Worm (Caenorhabditis elegans) whole organism, late embryonic: ENCODE results near the gene hot-3.

ENCODE experiments used
- C08G9.2 ChIP-seq: sonication (generic microtip); optimal IDR thresholded peaks from 2 replicates; lab custom pipeline; 2016; ENCODE audit warnings: mild to moderate bottlenecking, missing genetic modification characterization, moderate library complexity, missing compliant biosample characterization
- C38D4.7 ChIP-seq: fragments of 200-800 bp; sonication (Bioruptor generic); optimal IDR thresholded peaks from 2 replicates; lab custom pipeline; 2018; ENCODE audit warnings: mild to moderate bottlenecking, missing genetic modification characterization, moderate library complexity, missing compliant biosample characterization
- F13H6.1 ChIP-seq: sonication (generic microtip); optimal IDR thresholded peaks from 2 replicates; lab custom pipeline; 2016; ENCODE audit warnings: missing genetic modification characterization, missing compliant biosample characterization
- Y22D7AL.16 ChIP-seq: sonication (generic microtip); optimal IDR thresholded peaks from 2 replicates; lab custom pipeline; 2016; ENCODE audit warnings: missing genetic modification characterization, missing compliant biosample characterization
- ama-1 ChIP-seq: fragments of 150-350 bp; optimal IDR thresholded peaks from 2 replicates; lab custom pipeline; 2014
- ceh-14 ChIP-seq: sonication (generic microtip); optimal IDR thresholded peaks from 2 replicates; lab custom pipeline; 2016; ENCODE audit warnings: missing genotype, missing genetic modification characterization, missing compliant biosample characterization
- ceh-19 ChIP-seq: fragments of 200-800 bp; sonication (Bioruptor generic); optimal IDR thresholded peaks from 2 replicates; lab custom pipeline; 2018; ENCODE audit warnings: mild to moderate bottlenecking, missing genetic modification characterization, missing compliant biosample characterization
- ceh-24 ChIP-seq: sonication (generic microtip); optimal IDR thresholded peaks from 2 replicates; lab custom pipeline; 2016; ENCODE audit warnings: mild to moderate bottlenecking, missing genetic modification characterization, missing compliant biosample characterization
- ceh-31 ChIP-seq: sonication (generic microtip); optimal IDR thresholded peaks from 2 replicates; lab custom pipeline; 2016; ENCODE audit warnings: missing genetic modification characterization, missing compliant biosample characterization
- ceh-45 ChIP-seq: fragments of 200-800 bp; sonication (Bioruptor generic); IDR thresholded peaks from 2 replicates; pipeline ENCODE4 v1.3.6; 2022; ENCODE audit warnings: missing genetic modification reagents, missing genetic modification characterization, missing compliant biosample characterization
- ceh-6 ChIP-seq: fragments of 200-800 bp; sonication (Bioruptor generic); optimal IDR thresholded peaks from 2 replicates; lab custom pipeline; 2018; ENCODE audit warnings: mild to moderate bottlenecking, missing genetic modification characterization, missing compliant biosample characterization
- ceh-9 ChIP-seq: sonication (generic microtip); optimal IDR thresholded peaks from 2 replicates; lab custom pipeline; 2016; ENCODE audit warnings: mild to moderate bottlenecking, missing genetic modification characterization, inconsistent platforms, missing compliant biosample characterization
- dmd-4 ChIP-seq: sonication (generic microtip); optimal IDR thresholded peaks from 2 replicates; lab custom pipeline; 2016; ENCODE audit warnings: borderline replicate concordance, missing genetic modification characterization, missing compliant biosample characterization
- dve-1 ChIP-seq: sonication (generic microtip); optimal IDR thresholded peaks from 2 replicates; lab custom pipeline; 2017; ENCODE audit warnings: antibody characterized with exemption, mild to moderate bottlenecking, missing genetic modification characterization, missing compliant biosample characterization
- elt-2 ChIP-seq: sonication (generic microtip); optimal IDR thresholded peaks from 2 replicates; lab custom pipeline; 2016; ENCODE audit warnings: missing genetic modification reagents, missing genetic modification characterization, missing compliant biosample characterization
- ets-4 ChIP-seq: sonication (generic microtip); optimal IDR thresholded peaks from 2 replicates; lab custom pipeline; 2016; ENCODE audit warnings: missing genetic modification characterization, missing compliant biosample characterization
- eyg-1 ChIP-seq: sonication (generic microtip); optimal IDR thresholded peaks from 2 replicates; lab custom pipeline; 2016; ENCODE audit warnings: missing genotype, missing genetic modification characterization, missing compliant biosample characterization
- fax-1 ChIP-seq: sonication (generic microtip); optimal IDR thresholded peaks from 2 replicates; lab custom pipeline; 2016; ENCODE audit warnings: missing genotype, missing genetic modification characterization, missing compliant biosample characterization
- fkh-6 ChIP-seq: sonication (generic microtip); optimal IDR thresholded peaks from 2 replicates; lab custom pipeline; 2016; ENCODE audit warnings: missing genetic modification characterization, missing compliant biosample characterization
- gmeb-2 ChIP-seq: sonication (generic microtip); optimal IDR thresholded peaks from 2 replicates; lab custom pipeline; 2016; ENCODE audit warnings: missing genetic modification characterization, inconsistent platforms, missing compliant biosample characterization
- hlh-15 ChIP-seq: sonication (generic microtip); optimal IDR thresholded peaks from 2 replicates; lab custom pipeline; 2016; ENCODE audit warnings: missing genetic modification characterization, missing compliant biosample characterization
- hlh-6 ChIP-seq: sonication (generic microtip); optimal IDR thresholded peaks from 2 replicates; lab custom pipeline; 2016; ENCODE audit warnings: missing genotype, missing genetic modification characterization, missing compliant biosample characterization
- nfya-1 ChIP-seq: sonication (generic microtip); optimal IDR thresholded peaks from 2 replicates; lab custom pipeline; 2017; ENCODE audit warnings: missing genetic modification characterization, mild to moderate bottlenecking, missing compliant biosample characterization, antibody characterized with exemption, moderate library complexity
- pha-4 ChIP-seq: fragments of 150-350 bp; optimal IDR thresholded peaks from 2 replicates; lab custom pipeline; 2018; ENCODE audit warnings: missing biosample characterization, missing genetic modification reagents, missing genetic modification characterization
- pros-1 ChIP-seq: fragments of 150-350 bp; optimal IDR thresholded peaks from 2 replicates; lab custom pipeline; 2014; ENCODE audit warnings: missing biosample characterization, missing genetic modification reagents, missing genetic modification characterization
- ref-2 ChIP-seq: sonication (generic microtip); optimal IDR thresholded peaks from 2 replicates; lab custom pipeline; 2016; ENCODE audit warnings: missing genetic modification characterization, missing compliant biosample characterization
- rnt-1 ChIP-seq: sonication (generic microtip); optimal IDR thresholded peaks from 2 replicates; lab custom pipeline; 2016; ENCODE audit warnings: missing genetic modification characterization, missing compliant biosample characterization
- sdc-2 ChIP-seq: sonication (generic microtip); optimal IDR thresholded peaks from 2 replicates; lab custom pipeline; 2016; ENCODE audit warnings: missing genotype, missing genetic modification characterization, missing compliant biosample characterization
- tbx-2 ChIP-seq: sonication (generic microtip); optimal IDR thresholded peaks from 2 replicates; lab custom pipeline; 2016; ENCODE audit warnings: missing genetic modification characterization, missing compliant biosample characterization
- tbx-7 ChIP-seq: sonication (generic microtip); optimal IDR thresholded peaks from 2 replicates; lab custom pipeline; 2016; ENCODE audit warnings: missing genotype, missing genetic modification characterization, missing compliant biosample characterization
- unc-3 ChIP-seq, 2 experiments: fragments of 200-800 bp in 1 of 2; sonication (Bioruptor generic) in 1 of 2; sonication (generic microtip) in 1 of 2; conservative IDR thresholded peaks in 1 of 2; optimal IDR thresholded peaks in 1 of 2; 2 replicates each; pipeline versions ENCODE4 v1.3.6 to Lab custom; 2016 to 2022; ENCODE audit warnings: missing compliant biosample characterization in 2 of 2, missing genetic modification characterization in 2 of 2, missing genetic modification reagents in 1 of 2
- unc-42 ChIP-seq: sonication (generic microtip); optimal IDR thresholded peaks from 2 replicates; lab custom pipeline; 2016; ENCODE audit warnings: missing genotype, missing genetic modification characterization, missing compliant biosample characterization
- unc-86 ChIP-seq: sonication (generic microtip); optimal IDR thresholded peaks from 2 replicates; lab custom pipeline; 2016; ENCODE audit warnings: missing genetic modification characterization, missing compliant biosample characterization
- zip-5 ChIP-seq: sonication (generic microtip); optimal IDR thresholded peaks from 2 replicates; lab custom pipeline; 2016; ENCODE audit warnings: missing genetic modification characterization, missing compliant biosample characterization

The hot-3 gene

DNA sequence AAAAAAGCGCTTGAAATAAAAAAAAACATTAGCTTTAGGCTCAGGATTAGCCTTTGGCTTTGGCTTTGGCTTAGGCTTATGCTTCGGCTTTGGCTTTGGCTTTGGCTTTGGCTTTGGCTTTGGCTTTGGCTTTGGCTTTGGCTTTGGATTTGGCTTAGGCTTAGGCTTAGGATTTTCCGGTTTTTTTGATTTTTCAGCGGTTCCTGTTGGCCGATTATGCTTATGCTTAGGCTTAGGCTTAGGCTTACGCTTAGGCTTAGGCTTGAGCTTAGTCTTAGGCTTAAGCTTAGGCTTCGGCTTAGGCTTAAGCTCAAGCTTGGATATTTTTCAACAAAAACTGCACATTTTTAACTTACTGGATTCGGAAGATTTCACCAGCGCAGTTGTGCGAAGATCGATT, 42.3 kb upstream of the hot-3 start:
- TF ChIP-seq dve-1 (peak; percentile 45), ceh-31 (tag; lab: Kevin White, UChicago) (no peak)

DNA sequence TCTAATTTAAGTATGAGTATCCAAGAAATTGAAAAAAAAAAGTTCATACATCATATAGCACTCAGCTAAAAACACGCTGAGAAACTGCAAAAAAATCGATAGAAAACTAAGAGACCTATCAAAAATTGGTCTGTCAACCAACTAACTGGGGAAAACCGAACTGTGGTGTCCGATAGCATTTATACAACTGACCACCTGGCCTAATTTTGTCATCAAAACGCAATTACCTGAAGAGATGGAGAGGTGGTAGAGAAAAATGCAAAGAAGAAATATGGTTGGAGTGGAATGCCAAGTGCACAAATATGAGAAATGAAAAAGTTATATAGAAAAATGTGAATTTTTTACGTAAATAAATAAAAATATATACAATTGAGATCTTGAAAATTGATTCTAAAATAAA, 41.7 kb upstream of the hot-3 start, which contains the start of gene Y39G8B.1:
Gene Y39G8B.1 (minus strand): TSS at position 299 of the 400 bp plus-strand sequence.
- no peak for TF ChIP-seq C08G9.2
- no peak for TF ChIP-seq unc-42 (tag; lab: Kevin White, UChicago)
- no peak for TF ChIP-seq hlh-15
- no peak for TF ChIP-seq dve-1
- no peak for TF ChIP-seq elt-2 (tag; lab: Kevin White, UChicago)
- no peak for TF ChIP-seq nfya-1 (tag; lab: Kevin White, UChicago)
- TF ChIP-seq pha-4 (tag; lab: Kevin White, UChicago), result no peak
- no peak for TF ChIP-seq ref-2
- TF ChIP-seq gmeb-2 (tag; lab: Kevin White, UChicago), result no peak
- no peak for TF ChIP-seq tbx-7 (tag; lab: Kevin White, UChicago)
- no peak for TF ChIP-seq ceh-6
- TF ChIP-seq zip-5, result no peak
- TF ChIP-seq pros-1 (tag; lab: Kevin White, UChicago), result no peak

DNA sequence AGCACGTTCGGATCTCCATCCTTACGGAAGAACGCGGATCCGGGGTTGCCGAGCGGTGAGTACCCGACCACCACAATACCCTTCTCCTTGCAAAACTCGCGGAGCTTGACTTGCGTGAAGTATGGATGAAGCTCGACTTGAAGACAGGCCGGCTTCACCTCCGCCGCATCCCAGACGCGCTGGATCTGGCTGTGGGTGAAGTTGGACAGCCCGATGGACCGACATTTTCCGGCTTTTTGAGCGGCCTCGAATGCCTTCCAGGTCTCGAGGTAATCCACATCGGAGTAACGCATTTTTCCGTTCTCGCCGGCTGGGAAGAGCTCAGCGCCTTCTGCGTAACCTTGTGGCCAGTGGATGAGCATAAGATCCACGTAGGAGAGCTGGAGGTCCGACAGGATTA, 40.4 kb upstream of the hot-3 start:
- no peak for TF ChIP-seq ceh-9
- TF ChIP-seq hlh-15, result no peak
- no peak for TF ChIP-seq fkh-6 (tag; lab: Kevin White, UChicago)
- TF ChIP-seq Y22D7AL.16 (tag; lab: Kevin White, UChicago), result no peak
- TF ChIP-seq tbx-7 (tag; lab: Kevin White, UChicago), result no peak
- TF ChIP-seq ets-4 (tag; lab: Kevin White, UChicago), result no peak
- no peak for TF ChIP-seq pha-4 (tag; lab: Kevin White, UChicago)
- no peak for TF ChIP-seq C38D4.7 (GFP tag; lab: Kevin White, UChicago)
- TF ChIP-seq eyg-1 (tag; lab: Kevin White, UChicago), result no peak
- TF ChIP-seq dmd-4 (tag; lab: Kevin White, UChicago), result no peak
- no peak for TF ChIP-seq fax-1 (tag; lab: Kevin White, UChicago)
- TF ChIP-seq gmeb-2 (tag; lab: Kevin White, UChicago), result no peak
- TF ChIP-seq rnt-1 (tag; lab: Kevin White, UChicago), result no peak
- no peak for TF ChIP-seq nfya-1 (tag; lab: Kevin White, UChicago)
- TF ChIP-seq hlh-6 (tag; lab: Kevin White, UChicago), result no peak

DNA sequence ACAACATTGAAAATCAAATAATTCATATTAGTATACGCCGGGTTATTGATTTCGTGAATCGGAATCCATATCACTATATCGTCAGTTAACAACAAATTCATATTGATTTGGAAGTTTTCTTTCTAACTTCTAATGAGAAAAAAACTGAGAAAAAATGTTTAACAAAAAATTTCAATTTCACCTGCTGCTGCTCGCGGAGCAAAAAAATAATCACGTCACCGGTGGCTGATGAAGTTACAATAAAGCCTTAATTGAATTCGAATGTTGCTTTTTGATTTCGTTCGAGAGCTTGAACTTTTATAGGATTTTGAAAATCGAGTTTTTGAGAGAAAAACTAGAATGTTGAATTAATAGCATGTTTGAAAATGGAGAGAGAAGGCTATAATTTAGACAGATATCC, 37.1 kb upstream of the hot-3 start, which contains the start of gene sre-43:
Gene sre-43 (minus strand): TSS at position 101 of the 400 bp plus-strand sequence.
- no peak for TF ChIP-seq C38D4.7 (GFP tag; lab: Kevin White, UChicago)

DNA sequence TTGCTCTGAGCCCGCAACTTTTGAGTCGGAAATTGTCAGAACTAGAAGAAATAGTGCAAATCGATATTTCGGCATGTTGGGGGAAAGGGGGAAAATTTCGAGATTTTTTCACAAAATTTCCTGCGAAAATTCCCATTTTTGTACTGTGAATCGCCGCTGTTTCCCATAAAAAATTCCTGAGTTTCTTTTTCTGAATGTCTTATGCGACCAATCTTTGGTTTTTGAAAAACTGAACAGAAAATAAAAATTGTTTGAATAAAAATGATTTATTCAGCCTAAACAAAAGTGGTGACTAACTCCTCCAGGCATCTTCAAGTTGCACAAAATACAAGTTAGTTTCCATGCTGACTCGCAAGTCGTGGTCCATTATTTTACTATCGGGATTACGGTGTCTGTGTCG, 34.4 kb upstream of the hot-3 start, which contains the start of gene W07G1.7:
Gene W07G1.7 (minus strand): TSS at position 101 of the 400 bp plus-strand sequence.
- TF ChIP-seq unc-42 (tag; lab: Kevin White, UChicago), result no peak
- TF ChIP-seq nfya-1 (tag; lab: Kevin White, UChicago), result no peak
- no peak for TF ChIP-seq unc-3 (GFP tag; conservative IDR thresholded peaks at IDR 0.05; lab: Robert Waterston, UW)
- TF ChIP-seq unc-3 (tag; optimal IDR thresholded peaks at IDR 0.05; lab: Kevin White, UChicago), result no peak

DNA sequence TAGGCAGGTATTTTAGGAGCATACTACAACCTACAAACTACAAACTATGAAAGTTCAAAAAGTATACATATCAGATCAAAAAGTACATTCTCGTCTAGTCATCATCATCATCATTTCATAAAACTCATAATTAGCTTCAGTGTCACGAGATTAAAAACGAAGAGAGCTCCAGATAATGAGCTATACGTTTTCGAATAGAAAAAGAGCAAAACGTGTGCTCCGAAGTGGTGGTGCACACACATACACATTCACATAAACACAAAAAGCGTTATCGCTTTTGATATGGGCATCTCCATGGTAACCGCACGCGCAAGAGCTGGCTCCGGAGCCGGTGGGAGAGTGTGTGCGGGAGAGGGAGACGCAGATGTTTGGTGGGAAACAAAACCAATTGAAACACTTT, 32.5 kb upstream of the hot-3 start:
- no peak for TF ChIP-seq Y22D7AL.16 (tag; lab: Kevin White, UChicago)
- TF ChIP-seq F13H6.1, result no peak
- TF ChIP-seq ceh-14 (tag; lab: Kevin White, UChicago), result peak; percentile 17

DNA sequence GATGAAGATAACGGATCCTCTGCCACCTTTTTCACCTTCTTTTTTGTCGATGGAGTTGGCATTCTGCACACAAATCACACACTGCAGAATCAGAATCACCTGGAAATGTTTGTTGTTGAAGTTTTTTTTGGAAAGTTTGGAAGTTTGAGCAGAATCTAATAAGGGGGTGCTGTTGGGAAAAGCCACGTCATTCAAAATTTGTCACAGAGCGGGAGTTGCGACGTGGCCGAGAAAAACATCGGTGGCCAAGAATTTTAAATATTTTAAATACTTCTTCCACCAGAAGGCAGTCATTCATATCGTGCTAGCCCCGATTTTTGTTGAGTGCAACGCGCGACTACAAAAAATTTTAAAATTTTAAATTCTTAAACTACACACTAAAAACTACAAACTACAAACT, 30.5 kb upstream of the hot-3 start, which contains the start of gene rpi-1:
Gene rpi-1 (minus strand): TSS at position 101 of the 400 bp plus-strand sequence.
- TF ChIP-seq ama-1 (no peak), unc-86 (tag; lab: Kevin White, UChicago) (no peak), hlh-15 (no peak), unc-42 (tag; lab: Kevin White, UChicago) (no peak), dve-1 (no peak), tbx-2 (tag; lab: Kevin White, UChicago) (no peak), dmd-4 (tag; lab: Kevin White, UChicago) (no peak), tbx-7 (tag; lab: Kevin White, UChicago) (no peak), F13H6.1 (no peak), ceh-45 (no peak), sdc-2 (tag; lab: Kevin White, UChicago) (no peak), ref-2 (no peak), ceh-24 (tag; lab: Kevin White, UChicago) (no peak), ceh-14 (tag; lab: Kevin White, UChicago) (no peak), ceh-19 (no peak)
